Worm (Caenorhabditis elegans): ENCODE measurements around the gene bud-13.

Gene bud-13

DNA sequence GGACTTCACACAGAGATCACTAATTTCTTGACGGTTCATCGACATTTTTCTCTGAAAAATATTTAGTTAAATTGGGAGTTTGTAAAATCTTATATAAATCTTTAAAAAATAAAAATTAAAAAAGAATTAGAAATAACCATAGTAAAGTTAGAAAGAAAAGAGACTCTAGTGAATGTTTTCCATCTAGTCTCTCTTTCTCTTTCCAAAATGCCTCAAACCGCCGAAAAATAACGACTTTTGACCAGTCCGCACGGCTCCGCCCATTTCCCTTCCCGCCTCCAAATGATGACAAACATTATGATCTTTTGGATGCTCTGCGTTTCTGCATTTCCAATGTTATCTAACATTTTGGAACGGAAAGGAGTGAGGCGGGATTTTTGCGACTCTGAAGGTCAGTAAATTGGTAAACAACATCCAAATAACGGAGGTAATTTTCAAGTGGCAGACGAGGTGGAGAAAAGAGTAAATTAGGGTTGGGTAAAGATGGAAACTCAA, 44.2 kb downstream of the bud-13 start, which contains the start of gene glb-1:
Gene glb-1 (minus strand): TSS at position 51 of the 495 bp plus-strand sequence.
- TF ChIP-seq egl-43 (GFP tag; IDR thresholded peaks at IDR 0.05) (no peak), aha-1 (tag) (peak; percentile 29), madf-9 (GFP tag; conservative IDR thresholded peaks at IDR 0.05) (no peak)

DNA sequence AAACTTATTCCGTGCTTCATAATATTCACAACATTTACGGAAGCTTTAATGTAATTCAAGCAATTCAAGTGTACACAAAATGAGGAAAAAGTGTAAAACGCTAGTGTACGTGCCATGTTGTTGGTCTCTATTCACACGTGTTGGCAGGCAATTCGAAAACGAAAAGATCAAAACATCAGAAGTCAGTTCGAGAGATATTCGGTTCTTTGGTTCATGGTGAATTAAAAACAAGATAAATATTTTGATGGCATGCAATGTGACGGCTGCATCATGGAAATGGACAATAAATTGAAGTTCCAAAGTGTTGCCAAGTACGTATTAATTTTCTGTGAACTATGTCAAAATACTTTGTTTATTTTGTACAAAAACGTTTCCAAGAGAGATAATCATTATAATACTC, 45.5 kb downstream of the bud-13 start:
- TF ChIP-seq aha-1 (tag) (peak; percentile 79), daf-16 (GFP tag; optimal IDR thresholded peaks at IDR 0.05) (peak in 1 of 2 experiments; percentile 84), daf-16 (tag; optimal IDR thresholded peaks at IDR 0.05) (no peak), ama-1 (optimal IDR thresholded peaks at IDR 0.05) (no peak), mdl-1 (tag; optimal IDR thresholded peaks at IDR 0.05) (peak in 1 of 2 experiments; percentile 71), ces-1 (GFP tag; optimal IDR thresholded peaks at IDR 0.05) (no peak), lim-7 (GFP tag; IDR thresholded peaks at IDR 0.05) (no peak), zip-11 (GFP tag; IDR thresholded peaks at IDR 0.05) (no peak), unc-39 (tag; optimal IDR thresholded peaks at IDR 0.05) (no peak), aly-2 (tag; optimal IDR thresholded peaks at IDR 0.05) (no peak), dve-1 (tag; optimal IDR thresholded peaks at IDR 0.05; ENCODE audit: insufficient read depth) (no peak), zfp-3 (GFP tag; conservative IDR thresholded peaks at IDR 0.05) (0 out of 2 replicates have a peak, but pooled peaks have one; percentile 25), set-16 (GFP tag; IDR thresholded peaks at IDR 0.05) (no peak), nhr-11 (tag; optimal IDR thresholded peaks at IDR 0.05) (peak; percentile 1), ceh-32 (tag; optimal IDR thresholded peaks at IDR 0.05; ENCODE audit: poor library complexity) (no peak), Y48G9A.11 (GFP tag; IDR thresholded peaks at IDR 0.05) (no peak), saeg-2 (GFP tag; IDR thresholded peaks at IDR 0.05) (no peak), ZK546.5 (tag; optimal IDR thresholded peaks at IDR 0.05) (no peak), dmd-8 (GFP tag; IDR thresholded peaks at IDR 0.05) (no peak), mdt-29 (GFP tag; IDR thresholded peaks at IDR 0.05) (no peak), nhr-25 (tag; optimal IDR thresholded peaks at IDR 0.05; ENCODE audit: borderline replicate concordance, insufficient read depth) (no peak), lin-29 (GFP tag; IDR thresholded peaks at IDR 0.05) (no peak), mxl-3 (GFP tag; optimal IDR thresholded peaks at IDR 0.05) (peak; percentile 37), daf-19 (GFP tag; conservative IDR thresholded peaks at IDR 0.05) (no peak), F44E2.7 (GFP tag; IDR thresholded peaks at IDR 0.05) (no peak), spr-3 (GFP tag; optimal IDR thresholded peaks at IDR 0.05) (no peak), Y5F2A.4 (GFP tag; optimal IDR thresholded peaks at IDR 0.05) (no peak), ceh-20 (GFP tag; IDR thresholded peaks at IDR 0.05) (no peak), hif-1 (tag; optimal IDR thresholded peaks at IDR 0.05) (no peak), unc-62 (GFP tag; optimal IDR thresholded peaks at IDR 0.05 in 1 of 2) (peak in 1 of 2 experiments; percentile 64), unc-62 (tag; optimal IDR thresholded peaks at IDR 0.05) (no peak), hmg-1.1 (GFP tag; IDR thresholded peaks at IDR 0.05) (no peak), unc-130 (GFP tag; optimal IDR thresholded peaks at IDR 0.05) (no peak), gei-8 (GFP tag; optimal IDR thresholded peaks at IDR 0.05) (no peak), D1046.2 (GFP tag; IDR thresholded peaks at IDR 0.05) (no peak), egl-27 (tag; optimal IDR thresholded peaks at IDR 0.05) (no peak), Y75B8A.6 (GFP tag; IDR thresholded peaks at IDR 0.05) (no peak), mes-2 (tag; optimal IDR thresholded peaks at IDR 0.05; ENCODE audit: poor library complexity, severe bottlenecking) (no peak), lsy-2 (tag; optimal IDR thresholded peaks at IDR 0.05) (peak in 1 of 2 experiments; percentile 13), F49E8.2 (tag; optimal IDR thresholded peaks at IDR 0.05; ENCODE audit: borderline replicate concordance) (no peak), lin-1 (GFP tag; IDR thresholded peaks at IDR 0.05) (no peak), T20F7.1 (GFP tag; optimal IDR thresholded peaks at IDR 0.05) (no peak), lin-38 (GFP tag; IDR thresholded peaks at IDR 0.05) (no peak), R02D3.7 (tag; optimal IDR thresholded peaks at IDR 0.05) (no peak), nhr-10 (tag; optimal IDR thresholded peaks at IDR 0.05) (no peak), attf-4 (tag; optimal IDR thresholded peaks at IDR 0.05) (no peak), nhr-102 (tag; optimal IDR thresholded peaks at IDR 0.05) (no peak)

All from whole organism, L4 larva.